Worm (Caenorhabditis elegans): ENCODE data around the gene mttu-1.
"Not testable (repeated sequence)": the region's sequence is repeated elsewhere in the genome, so short reads cannot be mapped to it uniquely, and the experiment has no call there.

- not testable (repeated sequence) for TF ChIP-seq nhr-11, nhr-77, elt-1 (tag; optimal IDR thresholded peaks at IDR 0.05)
These were observed 28.1 kb upstream of the mttu-1 start, which contains the start of gene his-48 for ce11 chrIV:11324741-11325140.
